Fruit fly (Drosophila melanogaster): ENCODE data around the gene Chd3.

dm6 chr3L:19446394-19447349 lies at the start of gene Chd3, which contains the start of gene CG33062:
- TF ChIP-seq ovo (GFP tag; optimal IDR thresholded peaks at IDR 0.05): no peak
- no peak for TF ChIP-seq CG7045 (GFP tag; optimal IDR thresholded peaks at IDR 0.05)
- TF ChIP-seq tj (GFP tag; optimal IDR thresholded peaks at IDR 0.05): no peak
- TF ChIP-seq Hr96 (GFP tag; optimal IDR thresholded peaks at IDR 0.05): no peak
- TF ChIP-seq pad (GFP tag; optimal IDR thresholded peaks at IDR 0.05): no peak
- TF ChIP-seq Clk (GFP tag; optimal IDR thresholded peaks at IDR 0.05): no peak
- TF ChIP-seq CG5204 (GFP tag; optimal IDR thresholded peaks at IDR 0.05): no peak
- TF ChIP-seq cic (GFP tag; optimal IDR thresholded peaks at IDR 0.05): no peak
